ENCODE assay signal across 1 fruit fly cellular context in the genomic region with DNA sequence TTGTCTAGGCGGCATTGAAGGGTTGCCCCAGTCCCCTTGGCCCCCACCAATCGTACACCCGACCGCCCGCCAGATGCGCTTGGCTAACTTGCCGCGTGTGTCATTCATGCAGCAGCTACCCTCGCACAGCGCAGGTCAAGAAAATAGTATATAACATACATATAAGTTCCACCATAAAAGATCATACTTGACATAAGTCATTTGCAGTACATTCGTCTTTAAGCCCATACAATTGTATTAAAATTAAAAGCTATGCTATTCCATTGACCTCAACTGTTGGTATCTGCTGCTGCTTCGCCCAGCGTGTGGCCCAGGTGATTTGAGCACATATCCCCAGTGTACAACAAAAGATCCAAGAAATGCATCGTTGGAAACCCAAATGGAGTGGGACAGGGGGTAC.
TF ChIP-seq lines count a peak whose summit lies in the region.

No protein-coding gene starts in this region.

TF ChIP-seq in whole organism, embryonic, 481 proteins besides CTCF, POLR2A, EP300 and RAD21 (continued from another document):
- TF ChIP-seq CG31365 (tag; optimal IDR thresholded peaks at IDR 0.05; lab: Kevin White, UChicago) (peak; percentile 8), klu (GFP tag; IDR thresholded peaks at IDR 0.05; lab: Robert Waterston, UW) (peak; percentile 70), CG31388 (GFP tag; optimal IDR thresholded peaks at IDR 0.05; lab: Kevin White, UChicago) (peak; percentile 35), sob (GFP tag; IDR thresholded peaks at IDR 0.05; lab: Robert Waterston, UW) (peak; percentile 56; the same call in 1 of the 2 replicates), Hr78 (GFP tag; optimal IDR thresholded peaks at IDR 0.05; lab: Kevin White, UChicago) (peak in 1 of 2 experiments; percentile 48), CG43689 (GFP tag; IDR thresholded peaks at IDR 0.05; lab: Robert Waterston, UW) (peak; percentile 25; the same call in 1 of the 2 replicates), Vsx1 (GFP tag; optimal IDR thresholded peaks at IDR 0.05; lab: Kevin White, UChicago) (peak; percentile 45), lov (optimal IDR thresholded peaks at IDR 0.05; lab: Kevin White, UChicago) (no peak), lov (GFP tag; IDR thresholded peaks at IDR 0.05; lab: Robert Waterston, UW) (peak; percentile 85), dysf (GFP tag; IDR thresholded peaks at IDR 0.05; lab: Robert Waterston, UW) (peak; percentile 79), nau (GFP tag; optimal IDR thresholded peaks at IDR 0.05; lab: Kevin White, UChicago) (peak; percentile 56), crp (GFP tag; optimal IDR thresholded peaks at IDR 0.05; lab: Kevin White, UChicago) (peak in 1 of 2 experiments; percentile 10), CkIIα-i1 (GFP tag; IDR thresholded peaks at IDR 0.05; lab: Robert Waterston, UW) (no peak), CG6765 (GFP tag; optimal IDR thresholded peaks at IDR 0.05; lab: Kevin White, UChicago) (no peak), CG6683 (GFP tag; optimal IDR thresholded peaks at IDR 0.05; lab: Kevin White, UChicago) (peak; percentile 9), CG17328 (GFP tag; IDR thresholded peaks at IDR 0.05; lab: Robert Waterston, UW) (peak; percentile 87), CG12155 (GFP tag; optimal IDR thresholded peaks at IDR 0.05; lab: Kevin White, UChicago) (peak; percentile 45), so (GFP tag; IDR thresholded peaks at IDR 0.05; lab: Robert Waterston, UW) (peak; percentile 57; the same call in 1 of the 3 replicates), CG6813 (GFP tag; optimal IDR thresholded peaks at IDR 0.05; lab: Kevin White, UChicago) (peak; percentile 42), CG1529 (GFP tag; optimal IDR thresholded peaks at IDR 0.05; lab: Kevin White, UChicago) (peak; percentile 66), CG3726 (GFP tag; IDR thresholded peaks at IDR 0.05; lab: Robert Waterston, UW) (peak; percentile 62; the same call in 1 of the 3 replicates), fru (optimal IDR thresholded peaks at IDR 0.05; lab: Kevin White, UChicago) (no peak), CG8924 (tag; optimal IDR thresholded peaks at IDR 0.05; lab: Kevin White, UChicago) (peak; percentile 59), HmgD (GFP tag; optimal IDR thresholded peaks at IDR 0.05; lab: Kevin White, UChicago) (no peak), Myb (GFP tag; optimal IDR thresholded peaks at IDR 0.05; lab: Kevin White, UChicago) (no peak), Hr39 (optimal IDR thresholded peaks at IDR 0.05; lab: Kevin White, UChicago) (no peak), sens (GFP tag; lab: Kevin White, UChicago) (peak; percentile 98), Abd-B (GFP tag; optimal IDR thresholded peaks at IDR 0.05; lab: Kevin White, UChicago) (peak; percentile 61), Dip3 (GFP tag; optimal IDR thresholded peaks at IDR 0.05; lab: Kevin White, UChicago) (no peak), gcm2 (GFP tag; optimal IDR thresholded peaks at IDR 0.05; lab: Kevin White, UChicago) (peak; percentile 30), ken (GFP tag; IDR thresholded peaks at IDR 0.05; lab: Robert Waterston, UW) (peak; percentile 87), E2f1 (GFP tag; IDR thresholded peaks at IDR 0.05; lab: Robert Waterston, UW) (peak; percentile 84), CG17829 (tag; optimal IDR thresholded peaks at IDR 0.05; lab: Kevin White, UChicago) (peak; percentile 83), corto (GFP tag; optimal IDR thresholded peaks at IDR 0.05; lab: Kevin White, UChicago) (no peak), CG11456 (GFP tag; IDR thresholded peaks at IDR 0.05; lab: Robert Waterston, UW) (peak; percentile 82), Stat92E (GFP tag; optimal IDR thresholded peaks at IDR 0.05; lab: Kevin White, UChicago) (peak in 1 of 3 experiments; percentile 42), sima (GFP tag; optimal IDR thresholded peaks at IDR 0.05; lab: Kevin White, UChicago) (no peak), Doc2 (GFP tag; IDR thresholded peaks at IDR 0.05; lab: Robert Waterston, UW) (no peak), CG12236 (GFP tag; optimal IDR thresholded peaks at IDR 0.05; lab: Kevin White, UChicago) (peak; percentile 58), Meics (GFP tag; optimal IDR thresholded peaks at IDR 0.05; lab: Kevin White, UChicago) (peak; percentile 29), CG34422 (GFP tag; IDR thresholded peaks at IDR 0.05; lab: Robert Waterston, UW) (peak; percentile 86), CG7928 (GFP tag; optimal IDR thresholded peaks at IDR 0.05; lab: Kevin White, UChicago) (no peak), lola (GFP tag; optimal IDR thresholded peaks at IDR 0.05; lab: Kevin White, UChicago) (peak in 1 of 3 experiments; percentile 69), ase (GFP tag; IDR thresholded peaks at IDR 0.05; lab: Robert Waterston, UW) (peak; percentile 76), Scr (GFP tag; IDR thresholded peaks at IDR 0.05; lab: Robert Waterston, UW; ENCODE audit: partially characterized antibody) (no peak), p53 (GFP tag; optimal IDR thresholded peaks at IDR 0.05; lab: Kevin White, UChicago) (no peak), CHES-1-like (GFP tag; optimal IDR thresholded peaks at IDR 0.05; lab: Kevin White, UChicago) (peak; percentile 20), CG6175 (GFP tag; IDR thresholded peaks at IDR 0.05; lab: Robert Waterston, UW) (no peak), D (optimal IDR thresholded peaks at IDR 0.05; lab: Kevin White, UChicago) (no peak), D (GFP tag; optimal IDR thresholded peaks at IDR 0.05; lab: Kevin White, UChicago) (peak; percentile 82), ato (GFP tag; IDR thresholded peaks at IDR 0.05; lab: Robert Waterston, UW; ENCODE audit: partially characterized antibody) (no peak), CG12659 (GFP tag; optimal IDR thresholded peaks at IDR 0.05; lab: Kevin White, UChicago) (peak; percentile 18), CG8944 (GFP tag; optimal IDR thresholded peaks at IDR 0.05; lab: Kevin White, UChicago) (peak; percentile 46), dan (GFP tag; IDR thresholded peaks at IDR 0.05; lab: Robert Waterston, UW) (peak; percentile 81), fd64A (GFP tag; optimal IDR thresholded peaks at IDR 0.05; lab: Kevin White, UChicago) (peak; percentile 62), CG7372 (GFP tag; IDR thresholded peaks at IDR 0.05; lab: Robert Waterston, UW) (0 out of 2 replicates have a peak, but pooled peaks have one; percentile 11), danr (GFP tag; IDR thresholded peaks at IDR 0.05; lab: Robert Waterston, UW) (peak; percentile 64), CG7556 (GFP tag; optimal IDR thresholded peaks at IDR 0.05; lab: Kevin White, UChicago) (peak; percentile 55), CG13296 (GFP tag; optimal IDR thresholded peaks at IDR 0.05; lab: Kevin White, UChicago) (no peak), Optix (GFP tag; IDR thresholded peaks at IDR 0.05; lab: Robert Waterston, UW) (peak; percentile 79), gsb (GFP tag; IDR thresholded peaks at IDR 0.05; lab: Robert Waterston, UW) (no peak), bcd (GFP tag; optimal IDR thresholded peaks at IDR 0.05; lab: Kevin White, UChicago) (peak; percentile 71), CG16815 (GFP tag; optimal IDR thresholded peaks at IDR 0.05; lab: Kevin White, UChicago) (peak; percentile 42), dati (GFP tag; IDR thresholded peaks at IDR 0.05; lab: Robert Waterston, UW) (0 out of 2 replicates have a peak, but pooled peaks have one; percentile 32), Rx (GFP tag; IDR thresholded peaks at IDR 0.05; lab: Robert Waterston, UW) (peak; percentile 91), ind (GFP tag; optimal IDR thresholded peaks at IDR 0.05; lab: Kevin White, UChicago) (peak; percentile 63), CG15479 (GFP tag; optimal IDR thresholded peaks at IDR 0.05; lab: Kevin White, UChicago) (no peak), nmo (GFP tag; optimal IDR thresholded peaks at IDR 0.05; lab: Kevin White, UChicago) (peak; percentile 77), Fer2 (tag; optimal IDR thresholded peaks at IDR 0.05; lab: Kevin White, UChicago) (no peak), CG10979 (tag; optimal IDR thresholded peaks at IDR 0.05; lab: Kevin White, UChicago) (peak; percentile 83), CG11093 (GFP tag; IDR thresholded peaks at IDR 0.05; lab: Robert Waterston, UW) (peak; percentile 61), Hand (GFP tag; optimal IDR thresholded peaks at IDR 0.05; lab: Kevin White, UChicago) (no peak), cas (GFP tag; IDR thresholded peaks at IDR 0.05; lab: Robert Waterston, UW) (no peak), CG12104 (GFP tag; optimal IDR thresholded peaks at IDR 0.05; lab: Kevin White, UChicago) (peak; percentile 12), Jarid2 (GFP tag; optimal IDR thresholded peaks at IDR 0.05; lab: Kevin White, UChicago) (no peak), phol (tag; optimal IDR thresholded peaks at IDR 0.05; lab: Kevin White, UChicago) (peak; percentile 76), CG7786 (GFP tag; optimal IDR thresholded peaks at IDR 0.05; lab: Kevin White, UChicago) (peak; percentile 31), CoRest (tag; optimal IDR thresholded peaks at IDR 0.05; lab: Kevin White, UChicago) (peak; percentile 54), CG12219 (GFP tag; optimal IDR thresholded peaks at IDR 0.05; lab: Kevin White, UChicago) (peak; percentile 62), CG30431 (GFP tag; optimal IDR thresholded peaks at IDR 0.05; lab: Kevin White, UChicago) (peak; percentile 75), CG9797 (GFP tag; optimal IDR thresholded peaks at IDR 0.05; lab: Kevin White, UChicago) (no peak), CG7271 (tag; optimal IDR thresholded peaks at IDR 0.05; lab: Kevin White, UChicago) (no peak), CG9817 (tag; optimal IDR thresholded peaks at IDR 0.05; lab: Kevin White, UChicago) (no peak), pho (GFP tag; optimal IDR thresholded peaks at IDR 0.05; lab: Kevin White, UChicago) (peak; percentile 0), ci (GFP tag; IDR thresholded peaks at IDR 0.05; lab: Robert Waterston, UW) (peak; percentile 95), CG10147 (GFP tag; optimal IDR thresholded peaks at IDR 0.05; lab: Kevin White, UChicago) (no peak), slbo (GFP tag; IDR thresholded peaks at IDR 0.05; lab: Robert Waterston, UW) (peak; percentile 40; the same call in 1 of the 2 replicates), CG6791 (GFP tag; IDR thresholded peaks at IDR 0.05; lab: Robert Waterston, UW; ENCODE audit: partially characterized antibody) (no peak), NC2β (GFP tag; optimal IDR thresholded peaks at IDR 0.05; lab: Kevin White, UChicago) (peak; percentile 62), Deaf1 (tag; optimal IDR thresholded peaks at IDR 0.05; lab: Kevin White, UChicago) (peak; percentile 5), otp (GFP tag; IDR thresholded peaks at IDR 0.05; lab: Robert Waterston, UW) (peak; percentile 89), Hey (tag; optimal IDR thresholded peaks at IDR 0.05; lab: Kevin White, UChicago) (no peak), tx (GFP tag; optimal IDR thresholded peaks at IDR 0.05; lab: Kevin White, UChicago) (peak; percentile 24), tll (GFP tag; optimal IDR thresholded peaks at IDR 0.05; lab: Kevin White, UChicago) (no peak), CG32767 (GFP tag; IDR thresholded peaks at IDR 0.05; lab: Robert Waterston, UW) (peak; percentile 44; the same call in 1 of the 2 replicates), Eip74EF (GFP tag; optimal IDR thresholded peaks at IDR 0.05; lab: Kevin White, UChicago) (peak in 1 of 2 experiments; percentile 51), HLH3B (GFP tag; IDR thresholded peaks at IDR 0.05; lab: Robert Waterston, UW) (peak; percentile 80), zfh1 (GFP tag; IDR thresholded peaks at IDR 0.05; lab: Robert Waterston, UW) (peak; percentile 96), cato (GFP tag; optimal IDR thresholded peaks at IDR 0.05; lab: Kevin White, UChicago; ENCODE audit: borderline replicate concordance) (no peak), bowl (GFP tag; IDR thresholded peaks at IDR 0.05; lab: Robert Waterston, UW) (0 out of 2 replicates have a peak, but pooled peaks have one; percentile 57), CG15514 (GFP tag; optimal IDR thresholded peaks at IDR 0.05; lab: Kevin White, UChicago) (peak; percentile 10), Six4 (GFP tag; optimal IDR thresholded peaks at IDR 0.05; lab: Kevin White, UChicago) (peak; percentile 67), Max (GFP tag; optimal IDR thresholded peaks at IDR 0.05; lab: Kevin White, UChicago) (peak; percentile 59), trh (GFP tag; optimal IDR thresholded peaks at IDR 0.05; lab: Kevin White, UChicago) (peak; percentile 11), gro (GFP tag; optimal IDR thresholded peaks at IDR 0.05; lab: Kevin White, UChicago) (no peak), CG30403 (GFP tag; optimal IDR thresholded peaks at IDR 0.05; lab: Kevin White, UChicago) (peak; percentile 62), eyg (GFP tag; optimal IDR thresholded peaks at IDR 0.05; lab: Kevin White, UChicago) (no peak), MBD-R2 (GFP tag; IDR thresholded peaks at IDR 0.05; lab: Robert Waterston, UW) (peak; percentile 28; the same call in 1 of the 2 replicates), Pdp1 (GFP tag; optimal IDR thresholded peaks at IDR 0.05; lab: Kevin White, UChicago) (peak in 1 of 2 experiments; percentile 73), CG18011 (GFP tag; optimal IDR thresholded peaks at IDR 0.05; lab: Kevin White, UChicago) (no peak), CG3847 (GFP tag; IDR thresholded peaks at IDR 0.05; lab: Robert Waterston, UW) (no peak), gsb-n (tag; optimal IDR thresholded peaks at IDR 0.05; lab: Kevin White, UChicago) (peak; percentile 80), CG3163 (GFP tag; optimal IDR thresholded peaks at IDR 0.05; lab: Kevin White, UChicago) (no peak), ash1 (GFP tag; optimal IDR thresholded peaks at IDR 0.05; lab: Kevin White, UChicago) (no peak), CG5245 (GFP tag; optimal IDR thresholded peaks at IDR 0.05; lab: Kevin White, UChicago) (peak; percentile 72), CG34224 (GFP tag; IDR thresholded peaks at IDR 0.05; lab: Robert Waterston, UW; ENCODE audit: partially characterized antibody) (no peak), Bgb (GFP tag; IDR thresholded peaks at IDR 0.05; lab: Robert Waterston, UW; ENCODE audit: partially characterized antibody) (no peak), CG18764 (GFP tag; optimal IDR thresholded peaks at IDR 0.05; lab: Kevin White, UChicago) (peak; percentile 60), Lpt (GFP tag; optimal IDR thresholded peaks at IDR 0.05; lab: Kevin White, UChicago) (no peak), Drgx (GFP tag; IDR thresholded peaks at IDR 0.05; lab: Robert Waterston, UW) (peak; percentile 93), cg (GFP tag; optimal IDR thresholded peaks at IDR 0.05; lab: Kevin White, UChicago) (no peak), Ssrp (tag; optimal IDR thresholded peaks at IDR 0.05; lab: Kevin White, UChicago) (peak; percentile 67), Sox100B (GFP tag; optimal IDR thresholded peaks at IDR 0.05; lab: Kevin White, UChicago) (peak; percentile 45), CG7987 (GFP tag; optimal IDR thresholded peaks at IDR 0.05; lab: Kevin White, UChicago) (peak; percentile 5), CG6689 (GFP tag; IDR thresholded peaks at IDR 0.05; lab: Robert Waterston, UW) (peak; percentile 81), CG18476 (GFP tag; optimal IDR thresholded peaks at IDR 0.05; lab: Kevin White, UChicago) (peak; percentile 53), HHEX (GFP tag; optimal IDR thresholded peaks at IDR 0.05; lab: Kevin White, UChicago) (peak; percentile 63)
